Worm (Caenorhabditis elegans) whole organism, L3 larva: Measurements from ENCODE around the gene nasp-1.

ENCODE experiments used
- hmg-11 ChIP-seq: sonication (generic microtip); optimal IDR thresholded peaks from 2 replicates; lab custom pipeline; 2016; ENCODE audit warnings: missing genetic modification characterization, missing compliant biosample characterization
- nhr-237 ChIP-seq: fragments of 150-350 bp; optimal IDR thresholded peaks from 2 replicates; lab custom pipeline; 2014; ENCODE audit warnings: missing biosample characterization, missing genetic modification characterization
- nhr-28 ChIP-seq: fragments of 150-350 bp; optimal IDR thresholded peaks from 2 replicates; lab custom pipeline; 2014; ENCODE audit warnings: missing biosample characterization, missing genetic modification characterization
- unc-62 ChIP-seq: fragments of 150-350 bp; sonication (generic microtip); optimal IDR thresholded peaks from 4 replicates; lab custom pipeline; 2014; ENCODE audit warnings: missing biosample characterization, missing genetic modification reagents, missing genetic modification characterization

DNA sequence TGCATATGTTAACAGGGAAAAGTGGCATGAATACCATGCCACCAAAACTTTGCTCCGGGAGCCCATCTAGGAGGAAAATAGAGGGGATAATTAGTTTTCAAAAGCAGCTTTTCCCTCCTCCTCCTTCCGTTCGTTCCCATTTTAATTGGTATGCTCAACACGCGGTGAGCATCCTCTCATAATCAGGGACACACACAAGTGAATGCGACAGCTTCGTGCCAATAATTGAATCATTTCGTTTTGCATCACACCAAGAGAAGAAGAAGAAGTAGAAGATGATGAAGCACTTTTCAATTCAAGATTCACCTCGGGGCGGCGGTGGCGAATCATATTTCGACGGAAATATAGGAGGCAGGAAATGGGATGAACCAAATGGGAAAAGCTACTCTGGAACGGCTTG, 18.3 kb upstream of the nasp-1 start:
- TF ChIP-seq unc-62 (no peak), nhr-28 (tag; lab: Kevin White, UChicago) (no peak), hmg-11 (tag; lab: Kevin White, UChicago) (no peak), nhr-237 (tag; lab: Kevin White, UChicago) (no peak)
